Worm (Caenorhabditis elegans): ENCODE data around the gene calf-1.

DNA sequence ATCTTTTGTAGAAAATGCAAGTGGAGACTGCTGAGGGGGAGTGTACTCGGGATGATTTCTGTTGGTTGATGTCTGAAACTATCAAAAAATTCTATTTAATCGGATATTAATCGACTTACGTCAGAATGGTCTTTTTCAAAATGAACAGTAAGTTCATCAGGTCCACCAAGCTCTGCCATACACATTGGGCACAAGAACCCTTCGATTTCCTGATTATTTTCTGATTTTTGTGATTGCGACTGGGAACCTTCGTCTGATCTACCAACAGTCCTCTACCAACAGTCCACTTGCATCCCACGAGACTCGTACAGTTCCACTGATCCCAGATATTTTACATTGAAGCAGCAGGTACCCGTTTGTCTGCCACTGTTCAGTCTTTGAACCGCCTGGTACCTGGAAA is 3.9 kb downstream of the calf-1 start:
- TF ChIP-seq flt-1 (GFP tag; IDR thresholded peaks at IDR 0.05), result no peak
- no peak for TF ChIP-seq scrt-1 (GFP tag; IDR thresholded peaks at IDR 0.05)
- TF ChIP-seq ets-7 (tag; optimal IDR thresholded peaks at IDR 0.05), result no peak
- TF ChIP-seq pes-1 (GFP tag; IDR thresholded peaks at IDR 0.05), result no peak
- TF ChIP-seq hnd-1 (tag; optimal IDR thresholded peaks at IDR 0.05), result no peak
- no peak for TF ChIP-seq ama-1 (optimal IDR thresholded peaks at IDR 0.05)
- no peak for TF ChIP-seq B0310.2 (tag; optimal IDR thresholded peaks at IDR 0.05)

Data from whole organism, early embryonic.